Fruit fly (Drosophila melanogaster) whole organism, adult: Measurements from ENCODE around the gene CG46430.
A peak's percentile ranks its signal among the peaks of the same experiment; 100 is the strongest.

ENCODE experiments used
- CG11617 ChIP-seq: fragments of 200-800 bp; sonication (Bioruptor generic); optimal IDR thresholded peaks from 2 replicates; lab custom pipeline; 2017; ENCODE audit warnings: mild to moderate bottlenecking, missing biosample characterization, missing genetic modification reagents, missing genetic modification characterization
- CG1620 ChIP-seq: fragments of 200-800 bp; sonication (Bioruptor generic); optimal IDR thresholded peaks from 2 replicates; lab custom pipeline; 2016; ENCODE audit warnings: missing biosample characterization, missing genetic modification characterization
- tj ChIP-seq: fragments of 200-800 bp; sonication (Bioruptor generic); optimal IDR thresholded peaks from 3 replicates; lab custom pipeline; 2017; ENCODE audit warnings: missing biosample characterization, mild to moderate bottlenecking, missing genetic modification characterization, moderate library complexity

The CG46430 gene

dm6 chr3L:10525641-10526382, 47.5 kb downstream of the CG46430 start:
- peak; percentile 38 for TF ChIP-seq tj (GFP tag; lab: Kevin White, UChicago)
- no peak for TF ChIP-seq CG11617

dm6 chr3L:10528251-10528650, 49.9 kb downstream of the CG46430 start:
- TF ChIP-seq tj (GFP tag; lab: Kevin White, UChicago): no peak
- no peak for TF ChIP-seq CG11617
- TF ChIP-seq CG1620 (GFP tag; lab: Kevin White, UChicago): no peak
